Fruit fly (Drosophila melanogaster) whole organism, embryonic: ENCODE measurements around the gene CG12177.

Source experiments
- Abd-B ChIP-seq: fragments of 200-800 bp; sonication (Bioruptor generic); optimal IDR thresholded peaks from 2 replicates; lab custom pipeline; 2018; ENCODE audit warnings: missing biosample characterization, mild to moderate bottlenecking, missing genetic modification characterization, moderate library complexity
- Blimp-1 ChIP-seq: fragments of 200-800 bp; sonication (Bioruptor generic); optimal IDR thresholded peaks from 3 replicates; lab custom pipeline; 2018; ENCODE audit warnings: missing biosample characterization, missing genetic modification characterization, mild to moderate bottlenecking, moderate library complexity, missing genetic modification reagents
- CG10431 ChIP-seq: fragments of 200-800 bp; sonication (Bioruptor generic); optimal IDR thresholded peaks from 3 replicates; lab custom pipeline; 2018; ENCODE audit warnings: missing biosample characterization, mild to moderate bottlenecking, missing genetic modification characterization
- CG10543 ChIP-seq: fragments of 200-800 bp; sonication (Bioruptor generic); optimal IDR thresholded peaks from 3 replicates; lab custom pipeline; 2017; ENCODE audit warnings: missing biosample characterization, mild to moderate bottlenecking, missing genetic modification characterization, moderate library complexity
- CG11398 ChIP-seq: fragments of 200-800 bp; sonication (Bioruptor generic); optimal IDR thresholded peaks from 2 replicates; lab custom pipeline; 2016; ENCODE audit warnings: missing biosample characterization, missing genetic modification characterization
- CG11560 ChIP-seq: fragments of 200-800 bp; sonication (Bioruptor generic); IDR thresholded peaks from 3 replicates; pipeline ENCODE4 v1.3.6; 2022; ENCODE audit warnings: missing biosample characterization, missing genetic modification characterization
- CG11696 ChIP-seq: fragments of 200-800 bp; sonication (Bioruptor generic); IDR thresholded peaks from 2 replicates; pipeline ENCODE4 v1.3.6; 2022; ENCODE audit warnings: missing biosample characterization, missing genetic modification characterization
- CG11723 ChIP-seq: fragments of 200-800 bp; sonication (Bioruptor generic); optimal IDR thresholded peaks from 2 replicates; lab custom pipeline; 2017; ENCODE audit warnings: missing biosample characterization, mild to moderate bottlenecking, missing genetic modification characterization
- CG12659 ChIP-seq: fragments of 200-800 bp; sonication (Bioruptor generic); optimal IDR thresholded peaks from 3 replicates; lab custom pipeline; 2017; ENCODE audit warnings: mild to moderate bottlenecking, missing biosample characterization, missing genetic modification reagents, missing genetic modification characterization
- CG12769 ChIP-seq: fragments of 200-800 bp; sonication (Bioruptor generic); optimal IDR thresholded peaks from 2 replicates; lab custom pipeline; 2019; ENCODE audit warnings: missing biosample characterization, mild to moderate bottlenecking, missing genetic modification characterization, moderate library complexity
- CG15514 ChIP-seq: fragments of 200-800 bp; sonication (Bioruptor generic); optimal IDR thresholded peaks from 3 replicates; lab custom pipeline; 2017; ENCODE audit warnings: missing biosample characterization, missing genetic modification characterization, mild to moderate bottlenecking, moderate library complexity, missing genetic modification reagents
- CG18262 ChIP-seq: fragments of 200-800 bp; optimal IDR thresholded peaks from 3 replicates; lab custom pipeline; 2019; ENCODE audit warnings: missing biosample characterization, mild to moderate bottlenecking, missing genetic modification characterization, moderate library complexity
- CG2199 ChIP-seq: fragments of 200-800 bp; sonication (Bioruptor generic); IDR thresholded peaks from 3 replicates; pipeline ENCODE4 v1.3.6; 2022; ENCODE audit warnings: missing biosample characterization, missing genetic modification characterization
- CG31365 ChIP-seq: fragments of 200-800 bp; sonication (Bioruptor generic); optimal IDR thresholded peaks from 2 replicates; lab custom pipeline; 2018; ENCODE audit warnings: missing biosample characterization, mild to moderate bottlenecking, missing genetic modification characterization
- CG3163 ChIP-seq: fragments of 200-800 bp; sonication (Bioruptor generic); optimal IDR thresholded peaks from 3 replicates; lab custom pipeline; 2016; ENCODE audit warnings: missing biosample characterization, missing genetic modification characterization
- CG8089 ChIP-seq: fragments of 200-800 bp; sonication (Bioruptor generic); optimal IDR thresholded peaks from 3 replicates; lab custom pipeline; 2016; ENCODE audit warnings: missing biosample characterization, missing genetic modification characterization
- Camta ChIP-seq: fragments of 200-800 bp; sonication (Bioruptor generic); optimal IDR thresholded peaks from 2 replicates; lab custom pipeline; 2016; ENCODE audit warnings: missing biosample characterization, missing genetic modification characterization
- Chrac-16 ChIP-seq: fragments of 200-800 bp; sonication (Bioruptor generic); optimal IDR thresholded peaks from 3 replicates; lab custom pipeline; 2016; ENCODE audit warnings: missing biosample characterization, missing genetic modification characterization
- CkIIα-i1 ChIP-seq: fragments of 200-800 bp; sonication (Bioruptor generic); IDR thresholded peaks from 2 replicates; pipeline ENCODE4 v1.3.6; 2022; ENCODE audit warnings: missing biosample characterization, missing genetic modification characterization
- Dbx ChIP-seq: fragments of 200-800 bp; sonication (Bioruptor generic); IDR thresholded peaks from 3 replicates; pipeline ENCODE4 v1.3.6; 2022; ENCODE audit warnings: missing biosample characterization, missing genetic modification characterization
- Deaf1 ChIP-seq: fragments of 200-800 bp; optimal IDR thresholded peaks from 3 replicates; lab custom pipeline; 2019; ENCODE audit warnings: missing biosample characterization, mild to moderate bottlenecking, missing genetic modification characterization, moderate library complexity
- Fer1 ChIP-seq: fragments of 200-800 bp; sonication (Bioruptor generic); optimal IDR thresholded peaks from 2 replicates; lab custom pipeline; 2017; ENCODE audit warnings: missing biosample characterization, mild to moderate bottlenecking, missing genetic modification characterization
- Gug ChIP-seq: fragments of 200-800 bp; sonication (Bioruptor generic); IDR thresholded peaks from 4 replicates; pipeline ENCODE4 v1.3.6; 2022; ENCODE audit warnings: missing biosample characterization, missing genetic modification characterization
- HLH3B ChIP-seq: fragments of 200-800 bp; sonication (Bioruptor generic); IDR thresholded peaks from 2 replicates; pipeline ENCODE4 v1.3.6; 2022; ENCODE audit warnings: missing biosample characterization, missing genetic modification characterization
- Hr3 ChIP-seq: fragments of 200-800 bp; sonication (Bioruptor generic); optimal IDR thresholded peaks from 3 replicates; lab custom pipeline; 2016; ENCODE audit warnings: missing biosample characterization, missing genetic modification characterization
- Jarid2 ChIP-seq: fragments of 200-800 bp; sonication (Bioruptor generic); optimal IDR thresholded peaks from 3 replicates; lab custom pipeline; 2017; ENCODE audit warnings: mild to moderate bottlenecking, missing biosample characterization, missing genetic modification reagents, missing genetic modification characterization
- Med ChIP-seq: fragments of 200-800 bp; sonication (Bioruptor generic); peaks from one replicate; lab custom pipeline; 2016; ENCODE audit warnings: missing biosample characterization, missing genetic modification characterization, mild to moderate bottlenecking, inconsistent platforms, moderate library complexity
- Mrtf ChIP-seq: fragments of 200-800 bp; sonication (Bioruptor generic); IDR thresholded peaks from 3 replicates; pipeline ENCODE4 v1.3.6; 2022; ENCODE audit warnings: missing biosample characterization, missing genetic modification characterization
- Nf-YB ChIP-seq: fragments of 200-800 bp; sonication (Bioruptor generic); optimal IDR thresholded peaks from 3 replicates; lab custom pipeline; 2019; ENCODE audit warnings: missing biosample characterization, mild to moderate bottlenecking, missing genetic modification characterization, moderate library complexity
- PHDP ChIP-seq: fragments of 200-800 bp; sonication (Bioruptor generic); optimal IDR thresholded peaks from 3 replicates; lab custom pipeline; 2018; ENCODE audit warnings: missing biosample characterization, mild to moderate bottlenecking, missing genetic modification characterization, moderate library complexity
- Rx ChIP-seq: fragments of 200-800 bp; sonication (Bioruptor generic); IDR thresholded peaks from 2 replicates; pipeline ENCODE4 v1.3.6; 2022; ENCODE audit warnings: missing biosample characterization, missing genetic modification characterization
- Sox102F ChIP-seq: fragments of 200-800 bp; sonication (Bioruptor generic); optimal IDR thresholded peaks from 2 replicates; lab custom pipeline; 2018; ENCODE audit warnings: missing biosample characterization, mild to moderate bottlenecking, missing genetic modification characterization, moderate library complexity
- Spps ChIP-seq: fragments of 200-800 bp; sonication (Bioruptor generic); optimal IDR thresholded peaks from 2 replicates; lab custom pipeline; 2018; ENCODE audit warnings: missing biosample characterization, mild to moderate bottlenecking, missing genetic modification characterization
- Sry-β ChIP-seq: fragments of 200-800 bp; sonication (Bioruptor generic); optimal IDR thresholded peaks from 2 replicates; lab custom pipeline; 2018; ENCODE audit warnings: missing biosample characterization, mild to moderate bottlenecking, missing genetic modification characterization, moderate library complexity
- ash1 ChIP-seq: fragments of 200-800 bp; sonication (Bioruptor generic); optimal IDR thresholded peaks from 2 replicates; lab custom pipeline; 2018; ENCODE audit warnings: missing biosample characterization, mild to moderate bottlenecking, missing genetic modification characterization
- crol ChIP-seq: fragments of 200-800 bp; sonication (Bioruptor generic); IDR thresholded peaks from 2 replicates; pipeline ENCODE4 v1.3.6; 2022; ENCODE audit warnings: missing biosample characterization, missing genetic modification characterization
- dan ChIP-seq: fragments of 200-800 bp; sonication (Bioruptor generic); IDR thresholded peaks from 2 replicates; pipeline ENCODE4 v1.3.6; 2022; ENCODE audit warnings: missing biosample characterization, missing genetic modification characterization
- ems ChIP-seq: fragments of 200-800 bp; sonication (Bioruptor generic); optimal IDR thresholded peaks from 3 replicates; lab custom pipeline; 2016; ENCODE audit warnings: missing biosample characterization, missing genetic modification characterization
- fd3F ChIP-seq: fragments of 200-800 bp; sonication (Bioruptor generic); optimal IDR thresholded peaks from 2 replicates; lab custom pipeline; 2018; ENCODE audit warnings: missing biosample characterization, mild to moderate bottlenecking, missing genetic modification characterization, moderate library complexity
- grn ChIP-seq: fragments of 200-800 bp; sonication (Bioruptor generic); optimal IDR thresholded peaks from 3 replicates; lab custom pipeline; 2017; ENCODE audit warnings: missing biosample characterization, missing genetic modification characterization
- nerfin-2 ChIP-seq: fragments of 200-800 bp; sonication (Bioruptor generic); IDR thresholded peaks from 2 replicates; pipeline ENCODE4 v1.3.6; 2022; ENCODE audit warnings: missing biosample characterization, missing genetic modification characterization; ENCODE audit not compliant: partially characterized antibody
- nom ChIP-seq: fragments of 200-800 bp; sonication (Bioruptor generic); optimal IDR thresholded peaks from 2 replicates; lab custom pipeline; 2017; ENCODE audit warnings: missing biosample characterization, missing genetic modification characterization, mild to moderate bottlenecking, moderate library complexity, missing genetic modification reagents
- shn ChIP-seq: fragments of 200-800 bp; sonication (Bioruptor generic); optimal IDR thresholded peaks from 3 replicates; lab custom pipeline; 2016; ENCODE audit warnings: missing biosample characterization, missing genetic modification characterization
- sr ChIP-seq: fragments of 200-800 bp; sonication (Bioruptor generic); IDR thresholded peaks from 3 replicates; pipeline ENCODE4 v1.3.6; 2022; ENCODE audit warnings: missing biosample characterization, missing genetic modification characterization
- ssp ChIP-seq: fragments of 200-800 bp; sonication (Bioruptor generic); IDR thresholded peaks from 2 replicates; pipeline ENCODE4 v1.3.6; 2022; ENCODE audit warnings: missing biosample characterization, missing genetic modification characterization
- tap ChIP-seq: fragments of 200-800 bp; optimal IDR thresholded peaks from 3 replicates; lab custom pipeline; 2019; ENCODE audit warnings: missing biosample characterization, mild to moderate bottlenecking, missing genetic modification characterization, moderate library complexity
- unc-4 ChIP-seq: fragments of 200-800 bp; sonication (Bioruptor generic); IDR thresholded peaks from 2 replicates; pipeline ENCODE4 v1.3.6; 2022; ENCODE audit warnings: missing biosample characterization, missing genetic modification characterization; ENCODE audit not compliant: partially characterized antibody
- vvl ChIP-seq: fragments of 200-800 bp; sonication (Bioruptor generic); IDR thresholded peaks from 2 replicates; pipeline ENCODE4 v1.3.6; 2022; ENCODE audit warnings: missing biosample characterization, missing genetic modification characterization
- wek ChIP-seq: fragments of 200-800 bp; sonication (Bioruptor generic); optimal IDR thresholded peaks from 3 replicates; lab custom pipeline; 2018; ENCODE audit warnings: missing biosample characterization, mild to moderate bottlenecking, missing genetic modification characterization, moderate library complexity

The CG12177 gene

dm6 chrX:13641891-13642617 lies 38.2 kb downstream of the CG12177 start (continued):
- TF ChIP-seq Dbx (GFP tag; lab: Robert Waterston, UW): peak; percentile 46; the same call in 1 of the 3 replicates
- no peak for TF ChIP-seq Chrac-16 (GFP tag; lab: Kevin White, UChicago)
- peak; percentile 81 for TF ChIP-seq Jarid2 (GFP tag; lab: Kevin White, UChicago)
- TF ChIP-seq shn (GFP tag; lab: Kevin White, UChicago): no peak
- TF ChIP-seq crol (GFP tag; lab: Robert Waterston, UW): peak; percentile 80
- TF ChIP-seq Abd-B (GFP tag; lab: Kevin White, UChicago): no peak
- TF ChIP-seq dan: no peak
- TF ChIP-seq sr: peak; percentile 67; the same call in 1 of the 3 replicates
- TF ChIP-seq PHDP (tag; lab: Kevin White, UChicago): no peak
- TF ChIP-seq CG2199 (GFP tag; lab: Robert Waterston, UW): peak; percentile 81; the same call in 1 of the 3 replicates
- TF ChIP-seq CG11696 (GFP tag; lab: Robert Waterston, UW): no peak
- TF ChIP-seq CG12769 (tag; lab: Kevin White, UChicago): peak; percentile 74
- no peak for TF ChIP-seq CkIIα-i1 (GFP tag; lab: Robert Waterston, UW)
- TF ChIP-seq nerfin-2: no peak
- no peak for TF ChIP-seq unc-4 (GFP tag; lab: Robert Waterston, UW)
- no peak for TF ChIP-seq CG12659 (GFP tag; lab: Kevin White, UChicago)
- no peak for TF ChIP-seq Camta
- TF ChIP-seq Nf-YB (GFP tag; lab: Kevin White, UChicago): peak; percentile 66
- TF ChIP-seq CG10431 (GFP tag; lab: Kevin White, UChicago): no peak
- no peak for TF ChIP-seq Spps
- TF ChIP-seq CG18262 (tag; lab: Kevin White, UChicago): no peak
- TF ChIP-seq CG15514: peak; percentile 10
- TF ChIP-seq Hr3: no peak
- TF ChIP-seq CG11723 (GFP tag; lab: Kevin White, UChicago): no peak
- TF ChIP-seq CG3163: peak; percentile 7
- no peak for TF ChIP-seq CG8089
- no peak for TF ChIP-seq tap (tag; lab: Kevin White, UChicago)
- no peak for TF ChIP-seq Sry-β (GFP tag; lab: Kevin White, UChicago)
- TF ChIP-seq CG31365: no peak
- TF ChIP-seq ems (GFP tag; lab: Kevin White, UChicago): no peak
- TF ChIP-seq Mrtf (GFP tag; lab: Robert Waterston, UW): no peak
- 0 out of 2 replicates have a peak, but pooled peaks have one; percentile 31 for TF ChIP-seq vvl (GFP tag; lab: Robert Waterston, UW)
- peak; percentile 54 for TF ChIP-seq Fer1 (GFP tag; lab: Kevin White, UChicago)
- TF ChIP-seq nom: peak; percentile 50
- TF ChIP-seq ash1 (GFP tag; lab: Kevin White, UChicago): peak; percentile 69
- TF ChIP-seq Sox102F: no peak
- peak; percentile 92 for TF ChIP-seq Deaf1 (tag; lab: Kevin White, UChicago)
- peak; percentile 53 for TF ChIP-seq CG10543
- no peak for TF ChIP-seq CG11398 (GFP tag; lab: Kevin White, UChicago)
- TF ChIP-seq grn (GFP tag; lab: Kevin White, UChicago): no peak
- no peak for TF ChIP-seq ssp (GFP tag; lab: Robert Waterston, UW)
- peak; percentile 8; the same call in 1 of the 2 replicates for TF ChIP-seq HLH3B
- TF ChIP-seq Med (GFP tag; lab: Kevin White, UChicago): peak; percentile 87
- no peak for TF ChIP-seq Blimp-1 (GFP tag; lab: Kevin White, UChicago)
- no peak for TF ChIP-seq Gug (GFP tag; lab: Robert Waterston, UW)
- TF ChIP-seq fd3F (GFP tag; lab: Kevin White, UChicago): no peak
- no peak for TF ChIP-seq CG11560 (tag; lab: Robert Waterston, UW)
- no peak for TF ChIP-seq wek (GFP tag; lab: Kevin White, UChicago)
- TF ChIP-seq Rx (GFP tag; lab: Robert Waterston, UW): no peak
